Worm (Caenorhabditis elegans): Measurements from ENCODE around the gene sdz-13.

The sdz-13 gene

ce11 chrIV:10851136-10851535, 28.3 kb downstream of the sdz-13 start:
- TF ChIP-seq nhr-237 (tag; optimal IDR thresholded peaks at IDR 0.05), result no peak
- no peak for TF ChIP-seq tbx-2 (tag; optimal IDR thresholded peaks at IDR 0.05)
- no peak for TF ChIP-seq efl-1 (optimal IDR thresholded peaks at IDR 0.05)
- peak in 1 of 2 experiments; percentile 80 for TF ChIP-seq efl-1 (GFP tag; optimal IDR thresholded peaks at IDR 0.05 in 1 of 2)
- no peak for TF ChIP-seq nhr-77 (tag; optimal IDR thresholded peaks at IDR 0.05)
- no peak for TF ChIP-seq fos-1 (tag; optimal IDR thresholded peaks at IDR 0.05)
- no peak for TF ChIP-seq lin-39 (tag; optimal IDR thresholded peaks at IDR 0.05)

ce11 chrIV:10842705-10843364, 36.6 kb downstream of the sdz-13 start, which contains the start of gene T11G6.5:
Gene T11G6.5, minus strand, starts transcription at chrIV:10842755.
- peak; percentile 48 for TF ChIP-seq nhr-71 (tag; optimal IDR thresholded peaks at IDR 0.05)
- TF ChIP-seq lin-39 (tag; optimal IDR thresholded peaks at IDR 0.05), result no peak
- no peak for TF ChIP-seq lin-15B (tag; optimal IDR thresholded peaks at IDR 0.05)
- TF ChIP-seq nhr-85 (tag), result no peak
- no peak for TF ChIP-seq lin-14 (GFP tag; optimal IDR thresholded peaks at IDR 0.05)
- TF ChIP-seq egl-13 (tag; optimal IDR thresholded peaks at IDR 0.05), result no peak
- TF ChIP-seq nhr-47 (tag; optimal IDR thresholded peaks at IDR 0.05), result peak; percentile 10
- no peak for TF ChIP-seq ztf-4 (tag; optimal IDR thresholded peaks at IDR 0.05)
- TF ChIP-seq nhr-84 (tag; optimal IDR thresholded peaks at IDR 0.05), result no peak
- no peak for TF ChIP-seq C04F5.9 (tag; optimal IDR thresholded peaks at IDR 0.05)
- TF ChIP-seq xbp-1 (tag; optimal IDR thresholded peaks at IDR 0.05), result peak; percentile 37
- no peak for TF ChIP-seq hlh-4 (tag; optimal IDR thresholded peaks at IDR 0.05)
- TF ChIP-seq tlp-1 (tag; optimal IDR thresholded peaks at IDR 0.05), result no peak
- no peak for TF ChIP-seq aly-2 (tag; optimal IDR thresholded peaks at IDR 0.05)
- TF ChIP-seq mdl-1 (tag; optimal IDR thresholded peaks at IDR 0.05), result peak in 1 of 2 experiments; percentile 59
- no peak for TF ChIP-seq sox-4 (tag; optimal IDR thresholded peaks at IDR 0.05)
- no peak for TF ChIP-seq C16A3.4 (tag; optimal IDR thresholded peaks at IDR 0.05)
- no peak for TF ChIP-seq nhr-77 (tag; optimal IDR thresholded peaks at IDR 0.05)
- peak; percentile 87 to 97 for TF ChIP-seq lsy-2 (tag; optimal IDR thresholded peaks at IDR 0.05)
- TF ChIP-seq blmp-1 (tag; optimal IDR thresholded peaks at IDR 0.05), result peak; percentile 4
- TF ChIP-seq nhr-76 (tag; optimal IDR thresholded peaks at IDR 0.05), result no peak
- peak; percentile 3 to 65 for TF ChIP-seq lin-35 (GFP tag; optimal IDR thresholded peaks at IDR 0.05)
- TF ChIP-seq mep-1 (tag; optimal IDR thresholded peaks at IDR 0.05), result peak; percentile 45
- TF ChIP-seq swsn-7 (tag; optimal IDR thresholded peaks at IDR 0.05), result peak; percentile 16
- TF ChIP-seq C34B4.2 (tag; optimal IDR thresholded peaks at IDR 0.05), result no peak
- TF ChIP-seq ama-1 (optimal IDR thresholded peaks at IDR 0.05), result no peak
- no peak for TF ChIP-seq unc-98 (GFP tag; IDR thresholded peaks at IDR 0.05)
- no peak for TF ChIP-seq lir-3 (tag; optimal IDR thresholded peaks at IDR 0.05; ENCODE audit: poor library complexity)
- no peak for TF ChIP-seq nhr-11 (tag; optimal IDR thresholded peaks at IDR 0.05)
- TF ChIP-seq unc-86 (tag; optimal IDR thresholded peaks at IDR 0.05), result no peak
- no peak for TF ChIP-seq fkh-8 (tag; optimal IDR thresholded peaks at IDR 0.05)
- no peak for TF ChIP-seq efl-3 (GFP tag; optimal IDR thresholded peaks at IDR 0.05)
- no peak for TF ChIP-seq hpl-2 (GFP tag; optimal IDR thresholded peaks at IDR 0.05)
- no peak for TF ChIP-seq nhr-90 (tag; optimal IDR thresholded peaks at IDR 0.05; ENCODE audit: poor library complexity)
- no peak for TF ChIP-seq ztf-11 (tag; optimal IDR thresholded peaks at IDR 0.05)
- no peak for TF ChIP-seq pqm-1 (tag; optimal IDR thresholded peaks at IDR 0.05)
- no peak for TF ChIP-seq pax-3 (tag; optimal IDR thresholded peaks at IDR 0.05)
- TF ChIP-seq jun-1 (tag; optimal IDR thresholded peaks at IDR 0.05), result no peak
- TF ChIP-seq nhr-28 (tag; optimal IDR thresholded peaks at IDR 0.05), result no peak
- TF ChIP-seq alr-1 (tag; optimal IDR thresholded peaks at IDR 0.05; ENCODE audit: borderline replicate concordance), result no peak
- TF ChIP-seq egl-27 (tag; optimal IDR thresholded peaks at IDR 0.05), result no peak
- TF ChIP-seq ceh-88 (GFP tag; IDR thresholded peaks at IDR 0.05), result no peak
- TF ChIP-seq ceh-8 (GFP tag; optimal IDR thresholded peaks at IDR 0.05), result no peak
- TF ChIP-seq hlh-17 (GFP tag; optimal IDR thresholded peaks at IDR 0.05; ENCODE audit: borderline replicate concordance), result no peak
- TF ChIP-seq pag-3 (tag; optimal IDR thresholded peaks at IDR 0.05; ENCODE audit: borderline replicate concordance, insufficient read depth), result no peak
- no peak for TF ChIP-seq ceh-63 (GFP tag; optimal IDR thresholded peaks at IDR 0.05)

Measured in whole organism, L1 larva.